Fruit fly (Drosophila melanogaster): Measurements from ENCODE around the gene Nlp.

Gene Nlp

dm6 chr3R:30004648-30005047, at the start of gene Nlp, which contains the start of gene Nph:
Gene Nlp, plus strand, starts transcription at chr3R:30004785.
Gene Nph, minus strand, starts transcription at chr3R:30004861.
- TF ChIP-seq D1 (tag; optimal IDR thresholded peaks at IDR 0.05) (no peak), Snoo (tag; optimal IDR thresholded peaks at IDR 0.05) (peak; percentile 14)

DNA sequence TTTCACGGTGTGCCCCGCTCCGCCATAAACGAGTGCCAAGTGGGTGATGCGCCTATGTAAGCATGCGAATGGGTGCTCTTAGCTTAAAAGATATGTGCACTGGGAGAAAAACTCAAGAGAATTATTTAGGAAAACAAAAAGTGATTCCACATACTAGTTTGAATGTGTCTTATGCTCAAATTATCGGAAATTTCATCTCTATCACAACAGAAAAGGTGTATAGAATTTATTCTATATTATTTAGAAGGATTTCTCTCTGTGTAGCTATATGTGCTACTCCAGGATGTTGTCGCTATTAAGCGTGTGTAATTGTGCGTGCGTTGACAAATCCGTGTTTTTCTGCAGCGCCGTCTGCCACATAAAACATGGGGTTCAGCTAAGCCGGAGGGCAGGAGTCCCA, 45.3 kb upstream of the Nlp start:
- TF ChIP-seq CG32121 (GFP tag; IDR thresholded peaks at IDR 0.05) (no peak), CG4496 (GFP tag; IDR thresholded peaks at IDR 0.05) (peak; percentile 58; the same call in 2 of the 3 replicates), CG14655 (GFP tag; optimal IDR thresholded peaks at IDR 0.05) (peak; percentile 9), CG8159 (tag; optimal IDR thresholded peaks at IDR 0.05) (peak; percentile 34), CG13204 (GFP tag; optimal IDR thresholded peaks at IDR 0.05) (no peak)

DNA sequence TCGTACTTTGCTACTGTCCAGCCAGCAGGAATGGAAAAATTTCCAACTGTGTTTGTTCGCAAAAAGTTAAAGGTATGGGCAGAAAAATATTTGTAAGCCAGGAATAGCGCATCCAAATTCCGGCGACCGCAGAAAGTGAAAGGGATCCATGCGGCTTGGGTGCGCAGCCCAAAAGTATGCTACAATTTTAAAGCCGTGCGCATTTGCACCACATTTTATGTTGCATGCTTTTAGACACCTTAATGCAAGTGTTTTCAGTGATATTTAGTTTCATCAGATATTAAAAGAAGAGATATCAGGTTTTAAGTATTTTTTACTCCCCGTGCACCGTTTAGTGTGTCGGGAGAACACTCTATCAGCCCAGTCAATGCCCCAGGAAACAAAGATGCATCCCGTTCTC, 41.5 kb upstream of the Nlp start:
- no peak for TF ChIP-seq CG8159 (tag; optimal IDR thresholded peaks at IDR 0.05)

dm6 chr3R:29969347-29969746, 35.2 kb upstream of the Nlp start, which contains the start of gene TkR99D:
Gene TkR99D, minus strand, starts transcription at chr3R:29969447.
- no peak for TF ChIP-seq gl (tag; optimal IDR thresholded peaks at IDR 0.05)
- TF ChIP-seq CG34367 (tag; optimal IDR thresholded peaks at IDR 0.05): no peak
- TF ChIP-seq CG15710 (tag; optimal IDR thresholded peaks at IDR 0.05): no peak
- TF ChIP-seq D1 (tag; optimal IDR thresholded peaks at IDR 0.05): no peak
- TF ChIP-seq CG17806 (tag; optimal IDR thresholded peaks at IDR 0.05): no peak
- no peak for TF ChIP-seq CG10348 (GFP tag; IDR thresholded peaks at IDR 0.05)
- no peak for TF ChIP-seq rn (GFP tag; IDR thresholded peaks at IDR 0.05)
- TF ChIP-seq CG8301 (tag; optimal IDR thresholded peaks at IDR 0.05): no peak
- no peak for TF ChIP-seq CG4496 (GFP tag; IDR thresholded peaks at IDR 0.05)
- TF ChIP-seq Ets98B (GFP tag; IDR thresholded peaks at IDR 0.05): no peak
- TF ChIP-seq CG32121 (GFP tag; IDR thresholded peaks at IDR 0.05): no peak

- TF ChIP-seq Pif1B (GFP tag; optimal IDR thresholded peaks at IDR 0.05) (no peak), CG8301 (tag; optimal IDR thresholded peaks at IDR 0.05) (no peak), CG14655 (GFP tag; optimal IDR thresholded peaks at IDR 0.05) (peak; percentile 14), CG15710 (tag; optimal IDR thresholded peaks at IDR 0.05) (peak; percentile 33), CG8159 (tag; optimal IDR thresholded peaks at IDR 0.05) (peak; percentile 41), CG34367 (tag; optimal IDR thresholded peaks at IDR 0.05) (peak; percentile 5), Pif1A (GFP tag; optimal IDR thresholded peaks at IDR 0.05) (peak; percentile 19)
Observed at dm6 chr3R:29978595-29978994, 26.0 kb upstream of the Nlp start.

dm6 chr3R:29981479-29981878, 23.1 kb upstream of the Nlp start:
- no peak for TF ChIP-seq gl (tag; optimal IDR thresholded peaks at IDR 0.05)
- no peak for TF ChIP-seq D1 (tag; optimal IDR thresholded peaks at IDR 0.05)
- TF ChIP-seq CG13204 (GFP tag; optimal IDR thresholded peaks at IDR 0.05): no peak
- peak; percentile 15 for TF ChIP-seq CG8159 (tag; optimal IDR thresholded peaks at IDR 0.05)
- TF ChIP-seq CG14655 (GFP tag; optimal IDR thresholded peaks at IDR 0.05): peak; percentile 40
- TF ChIP-seq CG4496 (GFP tag; IDR thresholded peaks at IDR 0.05): peak; percentile 72
- TF ChIP-seq EcR (GFP tag; optimal IDR thresholded peaks at IDR 0.05): no peak
- TF ChIP-seq CG9948 (tag; optimal IDR thresholded peaks at IDR 0.05): no peak
- no peak for TF ChIP-seq Snoo (tag; optimal IDR thresholded peaks at IDR 0.05)
- no peak for TF ChIP-seq rn (GFP tag; IDR thresholded peaks at IDR 0.05)
- TF ChIP-seq CG12605 (GFP tag; IDR thresholded peaks at IDR 0.05): peak; percentile 14; the same call in 1 of the 2 replicates
- TF ChIP-seq CG34367 (tag; optimal IDR thresholded peaks at IDR 0.05): no peak
- TF ChIP-seq Ets98B (GFP tag; IDR thresholded peaks at IDR 0.05): peak; percentile 23; the same call in 1 of the 2 replicates
- TF ChIP-seq CG15710 (tag; optimal IDR thresholded peaks at IDR 0.05): no peak
- no peak for TF ChIP-seq CG10348 (GFP tag; IDR thresholded peaks at IDR 0.05)
- TF ChIP-seq CG8301 (tag; optimal IDR thresholded peaks at IDR 0.05): peak; percentile 57
- peak; percentile 8; the same call in 1 of the 2 replicates for TF ChIP-seq CG32121 (GFP tag; IDR thresholded peaks at IDR 0.05)
- TF ChIP-seq CG17806 (tag; optimal IDR thresholded peaks at IDR 0.05): peak; percentile 3
- TF ChIP-seq Pif1A (GFP tag; optimal IDR thresholded peaks at IDR 0.05): no peak
- TF ChIP-seq Pif1B (GFP tag; optimal IDR thresholded peaks at IDR 0.05): no peak
- TF ChIP-seq fd96Ca (GFP tag; IDR thresholded peaks at IDR 0.05): no peak

dm6 chr3R:29982027-29982426, 22.6 kb upstream of the Nlp start:
- TF ChIP-seq fd96Ca (GFP tag; IDR thresholded peaks at IDR 0.05) (peak; percentile 83), rn (GFP tag; IDR thresholded peaks at IDR 0.05) (peak; percentile 62; the same call in 1 of the 2 replicates), gl (tag; optimal IDR thresholded peaks at IDR 0.05) (no peak), CG10348 (GFP tag; IDR thresholded peaks at IDR 0.05) (no peak), EcR (GFP tag; optimal IDR thresholded peaks at IDR 0.05) (no peak), CG15710 (tag; optimal IDR thresholded peaks at IDR 0.05) (no peak), CG32121 (GFP tag; IDR thresholded peaks at IDR 0.05) (peak; percentile 71), Pif1B (GFP tag; optimal IDR thresholded peaks at IDR 0.05) (peak; percentile 8), Snoo (tag; optimal IDR thresholded peaks at IDR 0.05) (no peak), CG4496 (GFP tag; IDR thresholded peaks at IDR 0.05) (peak; percentile 82), CG12605 (GFP tag; IDR thresholded peaks at IDR 0.05) (peak; percentile 65), CG13204 (GFP tag; optimal IDR thresholded peaks at IDR 0.05) (no peak), D1 (tag; optimal IDR thresholded peaks at IDR 0.05) (no peak), CG8159 (tag; optimal IDR thresholded peaks at IDR 0.05) (no peak), CG17806 (tag; optimal IDR thresholded peaks at IDR 0.05) (peak; percentile 25), CG34367 (tag; optimal IDR thresholded peaks at IDR 0.05) (no peak), CG9948 (tag; optimal IDR thresholded peaks at IDR 0.05) (no peak), CG14655 (GFP tag; optimal IDR thresholded peaks at IDR 0.05) (peak; percentile 64), Ets98B (GFP tag; IDR thresholded peaks at IDR 0.05) (peak; percentile 76), CG8301 (tag; optimal IDR thresholded peaks at IDR 0.05) (peak; percentile 63), Pif1A (GFP tag; optimal IDR thresholded peaks at IDR 0.05) (no peak)

All from whole organism, pupa.